Worm (Caenorhabditis elegans): ENCODE data around the gene srt-12.

ce11 chrV:4199185-4199584 is 43.1 kb downstream of the srt-12 start, which contains the start of gene rpac-40:
- TF ChIP-seq ama-1 (optimal IDR thresholded peaks at IDR 0.05): no peak
- TF ChIP-seq ets-7 (tag; optimal IDR thresholded peaks at IDR 0.05): no peak
- no peak for TF ChIP-seq sea-1 (GFP tag; conservative IDR thresholded peaks at IDR 0.05)
- no peak for TF ChIP-seq B0310.2 (tag; optimal IDR thresholded peaks at IDR 0.05)
- no peak for TF ChIP-seq scrt-1 (GFP tag; IDR thresholded peaks at IDR 0.05)
- no peak for TF ChIP-seq tra-4 (tag; optimal IDR thresholded peaks at IDR 0.05)
- no peak for TF ChIP-seq F13C5.2 (tag; optimal IDR thresholded peaks at IDR 0.05)
